Worm (Caenorhabditis elegans): ENCODE measurements around the gene ptr-8.

Gene ptr-8

ce11 chrII:10868670-10869246 lies 20.3 kb upstream of the ptr-8 start, which contains the start of the genes gmps-1 and cap-2:
Gene gmps-1, minus strand, starts transcription at chrII:10868720.
Gene cap-2, plus strand, starts transcription at chrII:10869196.
- peak; percentile 78 for TF ChIP-seq ZK546.5 (tag; optimal IDR thresholded peaks at IDR 0.05)
- peak; percentile 95 for TF ChIP-seq sma-3 (GFP tag; optimal IDR thresholded peaks at IDR 0.05)
- TF ChIP-seq snpc-4 (tag; optimal IDR thresholded peaks at IDR 0.05), result peak; percentile 79
- TF ChIP-seq nhr-237 (tag; optimal IDR thresholded peaks at IDR 0.05), result peak; percentile 79
- TF ChIP-seq skn-1 (tag; optimal IDR thresholded peaks at IDR 0.05), result no peak
- peak; percentile 97 for TF ChIP-seq crh-2 (tag; optimal IDR thresholded peaks at IDR 0.05)
- TF ChIP-seq nhr-77 (tag; optimal IDR thresholded peaks at IDR 0.05), result peak; percentile 65
- peak; percentile 100 for TF ChIP-seq lsy-2 (tag; optimal IDR thresholded peaks at IDR 0.05)
- peak; percentile 6 for TF ChIP-seq aly-2 (tag; optimal IDR thresholded peaks at IDR 0.05)
- TF ChIP-seq sem-4 (tag; optimal IDR thresholded peaks at IDR 0.05), result peak; percentile 95
- TF ChIP-seq nhr-6 (tag; optimal IDR thresholded peaks at IDR 0.05), result peak; percentile 94
- TF ChIP-seq ztf-1 (GFP tag; conservative IDR thresholded peaks at IDR 0.05), result no peak
- peak; percentile 22 for TF ChIP-seq nhr-12 (tag; optimal IDR thresholded peaks at IDR 0.05)
- TF ChIP-seq lin-13 (GFP tag; optimal IDR thresholded peaks at IDR 0.05), result peak; percentile 96
- peak; percentile 97 for TF ChIP-seq nhr-25 (tag; optimal IDR thresholded peaks at IDR 0.05)
- peak; percentile 87 for TF ChIP-seq nhr-129 (tag; optimal IDR thresholded peaks at IDR 0.05)
- peak; percentile 95 for TF ChIP-seq nhr-21 (tag; optimal IDR thresholded peaks at IDR 0.05)
- TF ChIP-seq unc-62 (GFP tag; optimal IDR thresholded peaks at IDR 0.05), result peak; percentile 87
- peak; percentile 94 for TF ChIP-seq gmeb-1 (tag; optimal IDR thresholded peaks at IDR 0.05)
- TF ChIP-seq sma-9 (GFP tag; optimal IDR thresholded peaks at IDR 0.05), result peak; percentile 98
- TF ChIP-seq sma-9 (tag; optimal IDR thresholded peaks at IDR 0.05), result no peak
- no peak for TF ChIP-seq elt-3 (tag; optimal IDR thresholded peaks at IDR 0.05)
- peak; percentile 57 for TF ChIP-seq dmd-4 (tag; optimal IDR thresholded peaks at IDR 0.05)
- TF ChIP-seq Y55F3AM.14 (GFP tag; optimal IDR thresholded peaks at IDR 0.05), result peak; percentile 71
- peak; percentile 73 for TF ChIP-seq zag-1 (tag; optimal IDR thresholded peaks at IDR 0.05)
- TF ChIP-seq R02D3.7 (tag; optimal IDR thresholded peaks at IDR 0.05), result peak; percentile 95
- no peak for TF ChIP-seq peb-1 (tag; optimal IDR thresholded peaks at IDR 0.05)
- TF ChIP-seq mdl-1 (tag; optimal IDR thresholded peaks at IDR 0.05), result peak; percentile 52 to 79
- TF ChIP-seq nhr-11 (tag; optimal IDR thresholded peaks at IDR 0.05), result no peak
- TF ChIP-seq F13H6.1 (tag; optimal IDR thresholded peaks at IDR 0.05), result peak; percentile 97
- peak; percentile 16 for TF ChIP-seq ama-1 (optimal IDR thresholded peaks at IDR 0.05)
- TF ChIP-seq mbf-1 (tag; optimal IDR thresholded peaks at IDR 0.05), result peak; percentile 40
- peak; percentile 94 for TF ChIP-seq fos-1 (tag; optimal IDR thresholded peaks at IDR 0.05)
- no peak for TF ChIP-seq elt-1 (tag; optimal IDR thresholded peaks at IDR 0.05)
- TF ChIP-seq lin-11 (tag; optimal IDR thresholded peaks at IDR 0.05), result peak; percentile 97
- TF ChIP-seq ceh-82 (tag; optimal IDR thresholded peaks at IDR 0.05), result peak; percentile 97
- peak; percentile 76 for TF ChIP-seq ceh-16 (tag; optimal IDR thresholded peaks at IDR 0.05)
- no peak for TF ChIP-seq unc-39 (tag; optimal IDR thresholded peaks at IDR 0.05)
- TF ChIP-seq lin-39 (tag; optimal IDR thresholded peaks at IDR 0.05), result peak; percentile 0
- no peak for TF ChIP-seq nhr-23 (tag; optimal IDR thresholded peaks at IDR 0.05)
- TF ChIP-seq egl-27 (tag; optimal IDR thresholded peaks at IDR 0.05), result peak; percentile 95
- peak; percentile 99 for TF ChIP-seq unc-55 (GFP tag; optimal IDR thresholded peaks at IDR 0.05)
- TF ChIP-seq alr-1 (tag; optimal IDR thresholded peaks at IDR 0.05), result no peak
- TF ChIP-seq mab-5 (tag; optimal IDR thresholded peaks at IDR 0.05), result peak; percentile 97
- TF ChIP-seq blmp-1 (tag; optimal IDR thresholded peaks at IDR 0.05; ENCODE audit: insufficient read depth), result peak; percentile 51
- peak; percentile 97 for TF ChIP-seq C34F6.9 (tag; optimal IDR thresholded peaks at IDR 0.05)
- peak; percentile 88 for TF ChIP-seq nhr-10 (tag; optimal IDR thresholded peaks at IDR 0.05)
- no peak for TF ChIP-seq ztf-11 (tag; optimal IDR thresholded peaks at IDR 0.05)
- TF ChIP-seq ztf-4 (tag; optimal IDR thresholded peaks at IDR 0.05), result peak; percentile 96

Data from whole organism, L2 larva.